Worm (Caenorhabditis elegans): ENCODE measurements around the gene dnj-18.

DNA sequence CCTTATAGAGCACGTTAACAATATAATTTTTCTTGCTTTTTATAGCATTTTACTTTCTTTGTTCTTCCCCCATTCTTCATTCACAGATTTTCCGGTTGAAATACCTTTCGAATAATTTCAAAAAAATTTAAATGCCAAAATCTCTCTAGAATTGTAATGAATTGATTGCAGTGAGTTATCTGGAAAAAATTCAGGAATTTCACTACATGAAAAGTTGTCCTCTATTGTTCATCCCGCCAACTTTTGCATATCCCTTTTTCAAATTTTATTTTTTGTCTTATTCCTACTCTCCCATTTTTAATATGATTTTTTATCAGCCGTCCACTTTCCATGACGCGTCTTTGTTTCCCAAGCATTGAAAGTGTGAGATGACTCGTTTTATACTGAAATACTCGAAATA is 44.5 kb upstream of the dnj-18 start:
- no peak for TF ChIP-seq snpc-4 (tag; optimal IDR thresholded peaks at IDR 0.05)
- TF ChIP-seq elt-2 (tag; optimal IDR thresholded peaks at IDR 0.05) = no peak
- TF ChIP-seq efl-1 (optimal IDR thresholded peaks at IDR 0.05) = no peak
- no peak for TF ChIP-seq efl-1 (GFP tag; optimal IDR thresholded peaks at IDR 0.05 in 1 of 2)
- TF ChIP-seq dpl-1 (GFP tag; optimal IDR thresholded peaks at IDR 0.05) = no peak
- TF ChIP-seq ces-1 (GFP tag; optimal IDR thresholded peaks at IDR 0.05) = no peak
- TF ChIP-seq unc-86 (tag; optimal IDR thresholded peaks at IDR 0.05) = no peak
- TF ChIP-seq ceh-82 (tag; optimal IDR thresholded peaks at IDR 0.05) = no peak
- TF ChIP-seq fos-1 (tag; optimal IDR thresholded peaks at IDR 0.05) = no peak
- no peak for TF ChIP-seq unc-30 (tag; optimal IDR thresholded peaks at IDR 0.05)
- no peak for TF ChIP-seq nhr-20 (tag; optimal IDR thresholded peaks at IDR 0.05)
- no peak for TF ChIP-seq aha-1 (tag; optimal IDR thresholded peaks at IDR 0.05)
